Worm (Caenorhabditis elegans): Measurements from ENCODE around the gene Y50E8A.2.

DNA sequence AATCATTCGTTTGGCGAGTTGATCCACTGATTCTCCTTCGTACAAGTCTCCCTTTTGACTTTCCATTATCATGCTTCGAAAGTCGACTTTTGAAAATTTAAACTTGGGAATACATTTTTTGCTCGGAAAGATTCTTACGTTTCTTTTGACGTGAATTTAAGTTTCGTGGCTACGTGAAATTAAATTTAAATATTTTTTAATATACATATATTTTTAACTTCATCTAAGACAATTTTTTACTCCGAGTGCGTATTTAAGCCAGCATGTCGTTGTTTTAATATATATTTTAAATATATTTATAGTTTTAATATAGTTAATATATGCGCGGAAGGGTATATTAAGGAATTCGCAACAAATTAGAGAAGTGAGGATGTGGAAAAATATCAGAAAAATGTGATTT lies 13.0 kb downstream of the Y50E8A.2 start, which contains the start of gene R08A2.2:
- TF ChIP-seq nhr-76 (tag; optimal IDR thresholded peaks at IDR 0.05) (no peak), aly-2 (tag; optimal IDR thresholded peaks at IDR 0.05) (no peak), nhr-12 (tag; optimal IDR thresholded peaks at IDR 0.05) (no peak), egl-27 (tag; optimal IDR thresholded peaks at IDR 0.05) (no peak), ceh-82 (tag; optimal IDR thresholded peaks at IDR 0.05) (no peak), snpc-4 (tag; optimal IDR thresholded peaks at IDR 0.05) (no peak), nhr-28 (tag; optimal IDR thresholded peaks at IDR 0.05) (no peak)
